Worm (Caenorhabditis elegans): ENCODE data around the gene Y38E10A.14.
"Not testable (repeated sequence)": the region's sequence is repeated elsewhere in the genome, so short reads cannot be mapped to it uniquely, and the experiment has no call there.

Y38E10A.14 gene

ce11 chrII:12624433-12624832 lies at the start of gene Y38E10A.14:
TSS of gene Y38E10A.14 (minus strand) at chrII:12624533.
- TF ChIP-seq unc-62 (GFP tag; optimal IDR thresholded peaks at IDR 0.05) = not testable (repeated sequence)

DNA sequence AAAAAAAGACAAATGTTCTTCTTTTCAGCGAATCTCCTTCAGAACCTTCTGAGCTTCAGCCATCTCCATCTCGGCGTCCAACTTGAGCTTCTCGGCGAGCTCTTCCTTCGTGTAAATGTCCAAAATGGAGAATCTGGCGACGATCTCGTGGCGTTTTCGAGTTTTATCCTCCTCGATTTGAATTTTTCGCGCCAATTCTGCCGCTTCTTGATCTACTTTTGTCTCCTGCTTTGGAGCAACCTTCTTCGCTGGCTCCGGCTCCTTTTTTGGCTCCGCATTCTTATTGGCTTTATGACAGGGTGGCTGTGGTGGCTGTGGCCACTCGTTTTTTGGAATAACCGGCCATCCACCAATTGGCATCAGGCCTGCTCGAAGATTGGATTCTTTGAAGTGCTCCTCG lies 49.0 kb upstream of the Y38E10A.14 start:
- TF ChIP-seq unc-62 (GFP tag; optimal IDR thresholded peaks at IDR 0.05) = no peak

DNA sequence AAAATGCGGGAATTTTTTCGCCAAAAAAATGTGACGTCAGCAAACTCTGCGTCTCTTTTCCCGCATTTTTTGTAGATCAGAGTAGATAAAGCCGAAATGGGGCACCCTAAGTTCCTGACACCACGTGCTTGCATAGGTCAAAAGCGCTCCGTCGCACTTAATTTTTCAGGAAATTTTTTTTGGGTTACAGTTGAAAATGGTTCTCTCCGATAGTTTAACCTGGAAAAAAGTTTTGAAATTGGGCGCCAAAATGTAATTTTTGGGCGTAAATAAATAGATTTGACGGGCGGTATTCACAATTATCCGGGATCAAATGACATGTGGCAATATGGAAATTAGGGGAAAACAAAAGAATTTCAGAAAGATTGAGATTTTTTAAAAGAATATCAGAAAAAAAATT lies 48.2 kb upstream of the Y38E10A.14 start:
- TF ChIP-seq unc-62 (GFP tag; optimal IDR thresholded peaks at IDR 0.05) = no peak

DNA sequence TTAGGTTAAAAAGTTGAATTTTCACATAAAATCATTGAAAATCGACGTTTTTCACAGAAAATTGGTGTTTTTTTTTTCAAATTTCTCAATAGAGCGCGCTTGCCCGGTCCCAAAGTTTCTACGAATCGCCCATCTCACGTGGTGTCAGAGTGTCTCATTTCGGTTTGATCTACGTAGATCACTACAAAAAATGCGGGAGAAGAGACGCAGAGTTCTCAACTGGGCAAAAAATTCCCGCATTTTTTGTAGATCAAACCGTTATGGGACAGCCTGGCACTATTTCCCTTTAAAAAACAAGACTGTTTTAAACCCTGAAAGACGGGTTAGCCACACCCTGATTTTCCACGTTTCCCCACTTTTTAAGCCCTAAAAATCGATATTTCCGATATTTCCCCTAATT lies 47.6 kb upstream of the Y38E10A.14 start:
- no peak for TF ChIP-seq unc-62 (GFP tag; optimal IDR thresholded peaks at IDR 0.05)

DNA sequence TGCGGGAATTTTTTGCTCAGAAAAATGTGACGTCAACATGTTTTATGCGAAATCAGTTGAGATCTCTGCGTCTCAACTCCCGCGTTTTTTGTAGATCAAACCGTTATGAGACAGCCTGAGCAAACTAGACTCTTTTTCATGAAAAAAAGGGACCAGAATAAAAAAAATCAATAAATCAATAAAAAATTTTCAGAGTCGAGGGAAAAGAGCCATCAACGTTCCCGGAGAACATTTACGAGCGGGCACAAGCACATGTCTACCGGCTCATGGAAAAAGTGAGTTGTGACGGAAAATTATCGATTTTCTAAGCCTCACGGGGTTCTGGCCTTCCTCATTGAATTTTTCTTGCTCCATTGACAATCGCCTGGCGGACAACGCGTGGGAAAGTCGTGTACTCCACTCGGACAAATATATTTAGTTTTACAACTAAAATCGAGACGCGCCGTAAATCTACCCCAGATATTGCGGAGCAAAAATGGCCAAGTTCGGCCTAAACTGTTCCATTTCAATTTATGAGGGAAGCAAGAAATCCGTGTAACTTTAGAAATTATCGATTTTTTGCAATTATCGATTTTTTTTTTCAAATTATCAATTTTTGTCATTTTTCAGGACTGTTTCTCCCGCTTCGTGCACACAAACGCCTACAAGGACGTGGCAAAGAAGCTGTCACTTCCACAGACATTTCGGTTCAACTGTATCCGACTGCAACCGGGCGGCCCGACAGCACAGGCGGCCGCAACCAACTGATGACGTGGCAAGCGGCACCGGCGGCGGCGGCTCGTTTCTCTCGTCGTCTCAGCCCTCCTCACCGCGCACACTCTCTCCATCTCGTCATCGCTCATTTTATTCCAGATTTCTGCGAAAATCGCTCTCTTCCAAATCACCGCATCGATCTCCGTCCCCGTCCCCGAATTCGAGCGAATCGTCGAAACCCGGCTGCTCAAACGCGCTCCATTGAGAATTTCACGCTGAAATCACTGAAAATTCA lies 46.8 kb upstream of the Y38E10A.14 start:
- TF ChIP-seq unc-62 (GFP tag; optimal IDR thresholded peaks at IDR 0.05) = no peak

- no peak for TF ChIP-seq unc-62 (GFP tag; optimal IDR thresholded peaks at IDR 0.05)
Observed at ce11 chrII:12669882-12670281, 45.5 kb upstream of the Y38E10A.14 start.

ce11 chrII:12669342-12669741 lies 45.0 kb upstream of the Y38E10A.14 start:
- no peak for TF ChIP-seq unc-62 (GFP tag; optimal IDR thresholded peaks at IDR 0.05)

DNA sequence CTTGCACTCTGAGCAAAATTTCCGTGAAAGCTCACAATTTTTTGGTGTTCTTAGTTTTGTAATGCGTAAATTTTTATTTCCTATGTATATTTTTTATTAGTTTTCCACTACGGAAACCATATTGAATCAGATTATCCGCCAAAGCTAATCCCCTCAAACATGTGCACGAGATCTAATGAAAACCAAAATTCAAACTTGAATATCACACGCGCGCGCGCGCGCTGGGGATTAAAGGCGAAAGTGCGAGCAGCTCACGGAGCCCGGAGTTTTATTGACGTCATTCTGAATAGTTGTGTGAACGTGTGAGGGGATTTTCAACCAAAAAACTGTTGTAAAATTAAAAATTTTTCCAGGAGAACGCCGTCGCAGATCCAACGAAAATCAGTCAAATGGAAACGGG lies 44.5 kb upstream of the Y38E10A.14 start:
- TF ChIP-seq unc-62 (GFP tag; optimal IDR thresholded peaks at IDR 0.05) = no peak

ce11 chrII:12668148-12668547 lies 43.8 kb upstream of the Y38E10A.14 start:
- TF ChIP-seq unc-62 (GFP tag; optimal IDR thresholded peaks at IDR 0.05) = no peak

DNA sequence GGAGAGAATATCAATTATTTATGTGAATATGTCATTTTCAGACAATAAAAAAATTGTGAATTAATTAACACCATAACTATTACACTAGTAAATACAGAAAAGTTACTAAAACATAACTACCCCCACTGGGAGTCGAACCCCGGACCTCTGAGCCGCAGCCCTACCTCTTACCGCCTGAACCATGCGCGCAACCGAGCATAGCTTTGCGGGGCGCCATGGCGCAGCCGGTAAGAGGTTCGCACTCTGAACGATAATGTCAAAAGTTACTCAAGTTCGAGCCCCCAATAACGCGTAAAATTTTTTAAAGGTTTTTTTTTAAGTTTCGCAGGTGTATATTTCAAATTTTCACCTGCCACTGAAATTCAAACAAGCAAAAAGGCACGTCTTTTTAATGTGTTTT lies 41.7 kb upstream of the Y38E10A.14 start:
- no peak for TF ChIP-seq unc-62 (GFP tag; optimal IDR thresholded peaks at IDR 0.05)

ce11 chrII:12665019-12665418 lies 40.7 kb upstream of the Y38E10A.14 start:
- TF ChIP-seq unc-62 (GFP tag; optimal IDR thresholded peaks at IDR 0.05) = no peak

- TF ChIP-seq unc-62 (GFP tag; optimal IDR thresholded peaks at IDR 0.05) = no peak
Observed at ce11 chrII:12661930-12662329, 37.6 kb upstream of the Y38E10A.14 start.

ce11 chrII:12659676-12660371 lies 35.5 kb upstream of the Y38E10A.14 start:
- TF ChIP-seq unc-62 (GFP tag; optimal IDR thresholded peaks at IDR 0.05) = no peak

- TF ChIP-seq unc-62 (GFP tag; optimal IDR thresholded peaks at IDR 0.05) = no peak
Observed at ce11 chrII:12658409-12658808, 34.1 kb upstream of the Y38E10A.14 start.

ce11 chrII:12657620-12658019 lies 33.3 kb upstream of the Y38E10A.14 start:
- TF ChIP-seq unc-62 (GFP tag; optimal IDR thresholded peaks at IDR 0.05) = no peak

ce11 chrII:12655816-12656215 lies 31.5 kb upstream of the Y38E10A.14 start:
- TF ChIP-seq unc-62 (GFP tag; optimal IDR thresholded peaks at IDR 0.05) = no peak

DNA sequence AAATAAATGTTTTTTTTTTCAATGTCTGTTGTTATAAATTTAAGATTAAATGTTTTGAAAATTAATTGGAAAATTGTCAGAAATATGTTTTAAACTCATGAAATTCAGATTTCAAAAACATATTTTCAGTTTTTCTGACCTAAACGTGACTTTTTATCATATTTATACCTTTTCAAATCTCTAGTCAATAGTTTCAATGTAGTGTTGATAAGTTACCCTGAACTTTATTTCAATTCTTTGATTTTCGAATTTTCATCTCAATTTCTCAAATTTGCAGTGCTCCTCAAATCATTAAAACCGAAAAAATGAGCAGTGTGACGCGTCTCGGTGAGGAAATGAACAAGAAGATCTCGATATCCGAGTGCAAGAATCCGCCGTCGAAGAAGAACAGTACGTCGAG lies 30.1 kb upstream of the Y38E10A.14 start, which contains the start of gene rgs-4:
Gene rgs-4, plus strand, starts transcription at position 301 of the 400 bp plus-strand sequence.
- TF ChIP-seq unc-62 (GFP tag; optimal IDR thresholded peaks at IDR 0.05) = no peak
